Worm (Caenorhabditis elegans) whole organism, early embryonic: ENCODE results near the gene srh-19.

Source experiments
- B0310.2 ChIP-seq: sonication (generic microtip); optimal IDR thresholded peaks from 2 replicates; lab custom pipeline; 2016; ENCODE audit warnings: mild to moderate bottlenecking, missing genetic modification characterization, missing compliant biosample characterization
- ama-1 ChIP-seq: fragments of 150-350 bp; optimal IDR thresholded peaks from 2 replicates; lab custom pipeline; 2014
- ceh-13 ChIP-seq: fragments of 200-800 bp; sonication (Bioruptor generic); optimal IDR thresholded peaks from 2 replicates; lab custom pipeline; 2018; ENCODE audit warnings: mild to moderate bottlenecking, missing genetic modification characterization, missing compliant biosample characterization
- flt-1 ChIP-seq: fragments of 200-800 bp; sonication (Bioruptor generic); IDR thresholded peaks from 2 replicates; pipeline ENCODE4 v1.3.6; 2022; ENCODE audit warnings: missing genetic modification characterization, missing compliant biosample characterization
- hnd-1 ChIP-seq: sonication (generic microtip); optimal IDR thresholded peaks from 2 replicates; lab custom pipeline; 2016; ENCODE audit warnings: missing genetic modification characterization, missing compliant biosample characterization
- sea-1 ChIP-seq: fragments of 200-800 bp; sonication (Bioruptor generic); conservative IDR thresholded peaks from 2 replicates; pipeline ENCODE4 v1.3.6; 2022; ENCODE audit warnings: missing genetic modification characterization, missing compliant biosample characterization

ce11 chrX:1451240-1451639 lies 38.3 kb downstream of the srh-19 start:
- TF ChIP-seq flt-1 (GFP tag; lab: Robert Waterston, UW) (no peak), ama-1 (lab: Kevin White, UChicago) (no peak), sea-1 (no peak), B0310.2 (no peak), hnd-1 (tag; lab: Kevin White, UChicago) (no peak), ceh-13 (no peak)
